Fruit fly (Drosophila melanogaster) whole organism, adult: ENCODE results near the gene LysS.
"Not testable (repeated sequence)": the region's sequence is repeated elsewhere in the genome, so short reads cannot be mapped to it uniquely, and the experiment has no call there.

ENCODE experiments used
- CG11617 ChIP-seq: fragments of 200-800 bp; sonication (Bioruptor generic); optimal IDR thresholded peaks from 2 replicates; lab custom pipeline; 2017; ENCODE audit warnings: mild to moderate bottlenecking, missing biosample characterization, missing genetic modification reagents, missing genetic modification characterization
- CG12768 ChIP-seq: fragments of 200-800 bp; sonication (Bioruptor generic); optimal IDR thresholded peaks from 2 replicates; lab custom pipeline; 2017; ENCODE audit warnings: missing biosample characterization, missing genetic modification characterization, mild to moderate bottlenecking, moderate library complexity, missing genetic modification reagents
- CG14711 ChIP-seq: fragments of 200-800 bp; sonication (Bioruptor generic); optimal IDR thresholded peaks from 2 replicates; lab custom pipeline; 2018; ENCODE audit warnings: missing biosample characterization, mild to moderate bottlenecking, missing genetic modification characterization, moderate library complexity
- CG1620 ChIP-seq: fragments of 200-800 bp; sonication (Bioruptor generic); optimal IDR thresholded peaks from 2 replicates; lab custom pipeline; 2016; ENCODE audit warnings: missing biosample characterization, missing genetic modification characterization
- CG33017 ChIP-seq: fragments of 200-800 bp; sonication (Bioruptor generic); optimal IDR thresholded peaks from 2 replicates; lab custom pipeline; 2018; ENCODE audit warnings: missing biosample characterization, mild to moderate bottlenecking, missing genetic modification characterization, moderate library complexity
- CG5204 ChIP-seq: fragments of 200-800 bp; sonication (Bioruptor generic); optimal IDR thresholded peaks from 2 replicates; lab custom pipeline; 2016; ENCODE audit warnings: missing biosample characterization, missing genetic modification characterization
- CG7045 ChIP-seq: fragments of 200-800 bp; sonication (Bioruptor generic); optimal IDR thresholded peaks from 2 replicates; lab custom pipeline; 2017; ENCODE audit warnings: missing biosample characterization, mild to moderate bottlenecking, missing genetic modification characterization
- CG7101 ChIP-seq: fragments of 200-800 bp; sonication (Bioruptor generic); optimal IDR thresholded peaks from 2 replicates; lab custom pipeline; 2018; ENCODE audit warnings: missing biosample characterization, mild to moderate bottlenecking, missing genetic modification characterization, moderate library complexity
- Clk ChIP-seq: fragments of 200-800 bp; sonication (Bioruptor generic); optimal IDR thresholded peaks from 2 replicates; lab custom pipeline; 2017; ENCODE audit warnings: missing biosample characterization, missing genetic modification characterization
- Crg-1 ChIP-seq: fragments of 200-800 bp; sonication (Bioruptor generic); optimal IDR thresholded peaks from 2 replicates; lab custom pipeline; 2016; ENCODE audit warnings: missing biosample characterization, missing genetic modification characterization
- Hr96 ChIP-seq: fragments of 200-800 bp; sonication (Bioruptor generic); optimal IDR thresholded peaks from 2 replicates; lab custom pipeline; 2016; ENCODE audit warnings: missing biosample characterization, missing genetic modification characterization
- Mnt ChIP-seq: fragments of 200-800 bp; sonication (Bioruptor generic); optimal IDR thresholded peaks from 2 replicates; lab custom pipeline; 2016; ENCODE audit warnings: missing biosample characterization, mild to moderate bottlenecking, missing genetic modification characterization
- bab1 ChIP-seq: fragments of 200-800 bp; sonication (Bioruptor generic); optimal IDR thresholded peaks from 3 replicates; lab custom pipeline; 2019; ENCODE audit warnings: missing biosample characterization, mild to moderate bottlenecking, missing genetic modification characterization, moderate library complexity
- cic ChIP-seq: fragments of 200-800 bp; sonication (Bioruptor generic); optimal IDR thresholded peaks from 2 replicates; lab custom pipeline; 2017; ENCODE audit warnings: missing biosample characterization, mild to moderate bottlenecking, missing genetic modification characterization, moderate library complexity
- cnc ChIP-seq, 2 experiments: fragments of >200 bp; optimal IDR thresholded peaks; 2 replicates each; lab custom pipeline; 2017
- kay ChIP-seq: fragments of 200-800 bp; sonication (Bioruptor generic); peaks from one replicate; lab custom pipeline; 2016; ENCODE audit warnings: missing biosample characterization, missing genetic modification characterization, borderline replicate concordance
- ovo ChIP-seq: fragments of 200-800 bp; sonication (Bioruptor generic); optimal IDR thresholded peaks from 2 replicates; lab custom pipeline; 2016; ENCODE audit warnings: missing biosample characterization, missing genetic modification characterization
- pad ChIP-seq: fragments of 200-800 bp; sonication (Bioruptor generic); optimal IDR thresholded peaks from 3 replicates; lab custom pipeline; 2017; ENCODE audit warnings: missing biosample characterization, missing genetic modification characterization, mild to moderate bottlenecking, moderate library complexity, missing genetic modification reagents
- tj ChIP-seq: fragments of 200-800 bp; sonication (Bioruptor generic); optimal IDR thresholded peaks from 3 replicates; lab custom pipeline; 2017; ENCODE audit warnings: missing biosample characterization, mild to moderate bottlenecking, missing genetic modification characterization, moderate library complexity
- toe ChIP-seq: fragments of 200-800 bp; sonication (Bioruptor generic); optimal IDR thresholded peaks from 2 replicates; lab custom pipeline; 2016; ENCODE audit warnings: missing biosample characterization, missing genetic modification characterization

LysS gene

dm6 chr3L:1216460-1216859, 11.1 kb upstream of the LysS start:
- TF ChIP-seq Clk (GFP tag; lab: Kevin White, UChicago) (no peak), ovo (no peak), Crg-1 (GFP tag; lab: Kevin White, UChicago) (no peak), toe (no peak), CG7045 (no peak), Mnt (GFP tag; lab: Kevin White, UChicago) (no peak), CG14711 (tag; lab: Kevin White, UChicago) (no peak), cic (GFP tag; lab: Kevin White, UChicago) (no peak), CG33017 (no peak), CG7101 (tag; lab: Kevin White, UChicago) (no peak), Hr96 (no peak), cnc (optimal IDR thresholded peaks at IDR 0.05; lab: Kevin White, UChicago) (no peak), CG11617 (GFP tag; lab: Kevin White, UChicago) (no peak), kay (no peak), CG5204 (no peak)

dm6 chr3L:1218596-1218995, 9.0 kb upstream of the LysS start, which contains the start of gene LysP:
LysP (minus strand) TSS chr3L:1218696.
- no peak for TF ChIP-seq CG12768
- no peak for TF ChIP-seq pad (GFP tag; lab: Kevin White, UChicago)
- no peak for TF ChIP-seq tj (GFP tag; lab: Kevin White, UChicago)
- TF ChIP-seq CG7045, result no peak
- no peak for TF ChIP-seq cic (GFP tag; lab: Kevin White, UChicago)
- no peak for TF ChIP-seq cnc (optimal IDR thresholded peaks at IDR 0.05; lab: Kevin White, UChicago)
- no peak for TF ChIP-seq CG1620 (GFP tag; lab: Kevin White, UChicago)
- no peak for TF ChIP-seq CG33017
- no peak for TF ChIP-seq CG11617 (GFP tag; lab: Kevin White, UChicago)
- TF ChIP-seq CG14711 (tag; lab: Kevin White, UChicago), result no peak
- TF ChIP-seq kay, result no peak
- no peak for TF ChIP-seq ovo

dm6 chr3L:1232582-1232981, 5.0 kb downstream of the LysS start, which contains the start of gene CG33965:
CG33965 (plus strand) TSS chr3L:1232882.
- TF ChIP-seq CG1620 (GFP tag; lab: Kevin White, UChicago) (no peak), Clk (GFP tag; lab: Kevin White, UChicago) (no peak)

- no peak for TF ChIP-seq CG7045
- no peak for TF ChIP-seq CG11617 (GFP tag; lab: Kevin White, UChicago)
- no peak for TF ChIP-seq pad (GFP tag; lab: Kevin White, UChicago)
- no peak for TF ChIP-seq Hr96
- TF ChIP-seq CG12768, result no peak
- no peak for TF ChIP-seq cic (GFP tag; lab: Kevin White, UChicago)
Measured at dm6 chr3L:1233830-1234229, 6.3 kb downstream of the LysS start, which contains the start of gene CG33966. CG33966 (plus strand) TSS chr3L:1234130.

dm6 chr3L:1235426-1235825, 7.9 kb downstream of the LysS start, which contains the start of gene galene:
galene (plus strand) TSS chr3L:1235726.
- no peak for TF ChIP-seq pad (GFP tag; lab: Kevin White, UChicago)
- TF ChIP-seq CG12768, result no peak
- TF ChIP-seq CG7045, result no peak
- no peak for TF ChIP-seq cnc (optimal IDR thresholded peaks at IDR 0.05; lab: Kevin White, UChicago)
- TF ChIP-seq Mnt (GFP tag; lab: Kevin White, UChicago), result no peak
- TF ChIP-seq kay, result no peak
- no peak for TF ChIP-seq CG11617 (GFP tag; lab: Kevin White, UChicago)

- no peak for TF ChIP-seq kay
Measured at dm6 chr3L:1238219-1238618, 10.7 kb downstream of the LysS start, which contains the start of gene CG9192. CG9192 (minus strand) TSS chr3L:1238319.

- TF ChIP-seq CG7101 (tag; lab: Kevin White, UChicago); CG33017; CG7045: not testable (repeated sequence)
Measured at dm6 chr3L:1245810-1246209, 18.3 kb downstream of the LysS start, which contains the start of gene Klp61F. Klp61F (minus strand) TSS chr3L:1245910.

- TF ChIP-seq Hr96; Crg-1 (GFP tag; lab: Kevin White, UChicago); cnc (optimal IDR thresholded peaks at IDR 0.05; lab: Kevin White, UChicago): not testable (repeated sequence)
Measured at dm6 chr3L:1246823-1247222, 19.3 kb downstream of the LysS start, which contains the start of gene CG32318. CG32318 (minus strand) TSS chr3L:1246923.

dm6 chr3L:1247627-1248295, 20.2 kb downstream of the LysS start, which contains the start of the genes Psf1 and Sac1:
Psf1 (minus strand) TSS chr3L:1247677.
Sac1 (plus strand) TSS chr3L:1247817.
- no peak for TF ChIP-seq bab1 (GFP tag; lab: Kevin White, UChicago)
- TF ChIP-seq Mnt (GFP tag; lab: Kevin White, UChicago), result peak; percentile 20
- TF ChIP-seq ovo, result no peak
- peak; percentile 30 for TF ChIP-seq CG5204
- no peak for TF ChIP-seq kay
- no peak for TF ChIP-seq cic (GFP tag; lab: Kevin White, UChicago)
- TF ChIP-seq cnc (optimal IDR thresholded peaks at IDR 0.05; lab: Kevin White, UChicago), result no peak
- peak; percentile 5 for TF ChIP-seq CG7045
- TF ChIP-seq CG12768, result no peak
- no peak for TF ChIP-seq Clk (GFP tag; lab: Kevin White, UChicago)
- TF ChIP-seq CG1620 (GFP tag; lab: Kevin White, UChicago), result peak; percentile 29
- no peak for TF ChIP-seq CG7101 (tag; lab: Kevin White, UChicago)
- no peak for TF ChIP-seq CG33017
- TF ChIP-seq Hr96, result peak; percentile 55
- TF ChIP-seq tj (GFP tag; lab: Kevin White, UChicago), result no peak
- TF ChIP-seq CG14711 (tag; lab: Kevin White, UChicago), result peak; percentile 19
- peak; percentile 49 for TF ChIP-seq toe
- TF ChIP-seq Crg-1 (GFP tag; lab: Kevin White, UChicago), result no peak
- no peak for TF ChIP-seq pad (GFP tag; lab: Kevin White, UChicago)
- TF ChIP-seq CG11617 (GFP tag; lab: Kevin White, UChicago), result no peak
